Worm (Caenorhabditis elegans) whole organism, L4 larva: ENCODE results near the gene F40G12.10.

Experiments
- Y105C5A.15 ChIP-seq: fragments of 200-800 bp; sonication (Bioruptor generic); IDR thresholded peaks from 2 replicates; pipeline ENCODE4 v1.3.6; 2022; ENCODE audit warnings: missing genetic modification characterization, missing compliant biosample characterization
- ama-1 ChIP-seq: fragments of 150-350 bp; optimal IDR thresholded peaks from 2 replicates; lab custom pipeline; 2014; ENCODE audit warnings: inconsistent platforms, mixed read lengths
- ces-1 ChIP-seq: fragments of 150-350 bp; sonication (generic microtip); optimal IDR thresholded peaks from 4 replicates; lab custom pipeline; 2014; ENCODE audit warnings: missing biosample characterization, missing genetic modification reagents, missing genetic modification characterization
- daf-8 ChIP-seq: fragments of 200-800 bp; sonication (Bioruptor generic); IDR thresholded peaks from 2 replicates; pipeline ENCODE4 v1.3.6; 2022; ENCODE audit warnings: missing genetic modification characterization, missing compliant biosample characterization
- fkh-10 ChIP-seq: fragments of 150-350 bp; optimal IDR thresholded peaks from 2 replicates; lab custom pipeline; 2014; ENCODE audit warnings: missing biosample characterization, missing genetic modification reagents, missing genetic modification characterization
- fos-1 ChIP-seq: fragments of 150-350 bp; optimal IDR thresholded peaks from 2 replicates; lab custom pipeline; 2014; ENCODE audit warnings: missing biosample characterization, missing genetic modification characterization
- lin-39 ChIP-seq: fragments of 150-350 bp; optimal IDR thresholded peaks from 2 replicates; lab custom pipeline; 2014; ENCODE audit warnings: missing biosample characterization, missing genetic modification reagents, missing genetic modification characterization
- pqm-1 ChIP-seq: sonication (generic microtip); optimal IDR thresholded peaks from 2 replicates; lab custom pipeline; 2017; ENCODE audit warnings: missing biosample characterization, missing genetic modification characterization
- skn-1 ChIP-seq: fragments of 150-350 bp; optimal IDR thresholded peaks from 2 replicates; lab custom pipeline; 2014; ENCODE audit warnings: missing biosample characterization, missing genetic modification characterization
- snpc-4 ChIP-seq: fragments of 150-350 bp; optimal IDR thresholded peaks from 2 replicates; lab custom pipeline; 2014; ENCODE audit warnings: missing biosample characterization, missing genetic modification characterization
- spr-1 ChIP-seq: sonication (generic microtip); optimal IDR thresholded peaks from 2 replicates; lab custom pipeline; 2016; ENCODE audit warnings: mild to moderate bottlenecking, missing genetic modification characterization, missing compliant biosample characterization

ce11 chrV:14283241-14283640 lies at the start of gene F40G12.10:
- TF ChIP-seq spr-1: no peak
- TF ChIP-seq ama-1 (lab: Kevin White, UChicago): no peak
- no peak for TF ChIP-seq pqm-1 (tag; lab: Kevin White, UChicago)
- TF ChIP-seq daf-8 (GFP tag; lab: Robert Waterston, UW): no peak
- no peak for TF ChIP-seq ces-1 (GFP tag; lab: Kevin White, UChicago)
- TF ChIP-seq fkh-10 (GFP tag; lab: Kevin White, UChicago): no peak
- TF ChIP-seq snpc-4 (tag; lab: Kevin White, UChicago): no peak
- TF ChIP-seq fos-1 (tag; lab: Kevin White, UChicago): no peak
- TF ChIP-seq Y105C5A.15 (GFP tag; lab: Robert Waterston, UW): no peak
- TF ChIP-seq lin-39: no peak
- no peak for TF ChIP-seq skn-1 (tag; lab: Kevin White, UChicago)
